Fruit fly (Drosophila melanogaster): Measurements from ENCODE around the gene qjt.

DNA sequence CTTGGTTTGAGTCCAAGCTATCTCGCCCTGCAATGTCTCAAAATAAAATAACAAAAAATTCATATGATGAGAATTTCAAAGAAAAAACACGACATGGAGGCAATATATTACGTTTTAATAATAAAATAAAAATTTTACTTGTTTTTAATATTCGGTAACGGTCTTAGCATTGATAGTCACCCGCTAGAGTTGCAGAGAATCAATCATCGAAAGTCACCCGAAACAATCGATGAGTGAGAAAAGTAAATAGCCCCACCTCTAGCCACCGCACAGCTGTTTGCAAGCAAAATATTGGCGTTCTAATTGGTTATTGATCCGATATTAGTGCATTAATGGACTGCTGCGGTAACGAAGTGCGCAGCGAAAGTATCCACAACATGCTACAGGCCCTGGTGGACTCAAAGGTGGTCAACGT lies 2.9 kb upstream of the qjt start, which contains the start of gene CG34250:
- TF ChIP-seq CG9948 (tag; optimal IDR thresholded peaks at IDR 0.05) (no peak), EcR (GFP tag; optimal IDR thresholded peaks at IDR 0.05) (no peak), CG10348 (GFP tag; IDR thresholded peaks at IDR 0.05) (no peak), CG34367 (tag; optimal IDR thresholded peaks at IDR 0.05) (no peak), CG14655 (GFP tag; optimal IDR thresholded peaks at IDR 0.05) (no peak), CG13204 (GFP tag; optimal IDR thresholded peaks at IDR 0.05) (no peak), rn (GFP tag; IDR thresholded peaks at IDR 0.05) (no peak), CG4496 (GFP tag; IDR thresholded peaks at IDR 0.05) (no peak), CG32121 (GFP tag; IDR thresholded peaks at IDR 0.05) (no peak), fd96Ca (GFP tag; IDR thresholded peaks at IDR 0.05) (no peak), Snoo (tag; optimal IDR thresholded peaks at IDR 0.05) (no peak), Ets98B (GFP tag; IDR thresholded peaks at IDR 0.05) (no peak), CG8159 (tag; optimal IDR thresholded peaks at IDR 0.05) (no peak)
